Worm (Caenorhabditis elegans): ENCODE measurements around the gene Y48E1C.1.

- TF ChIP-seq nhr-76 (tag; optimal IDR thresholded peaks at IDR 0.05) (no peak), skn-1 (tag; optimal IDR thresholded peaks at IDR 0.05) (no peak), nhr-102 (tag; optimal IDR thresholded peaks at IDR 0.05) (no peak), madf-9 (GFP tag; conservative IDR thresholded peaks at IDR 0.05) (no peak), Y75B8A.6 (GFP tag; IDR thresholded peaks at IDR 0.05) (no peak), ztf-7 (tag; optimal IDR thresholded peaks at IDR 0.05) (no peak), ztf-11 (tag; optimal IDR thresholded peaks at IDR 0.05) (no peak), nhr-48 (tag; optimal IDR thresholded peaks at IDR 0.05) (no peak)
Observed at ce11 chrII:13367784-13368183, 47.0 kb upstream of the Y48E1C.1 start.
